Worm (Caenorhabditis elegans) whole organism, L1 larva: ENCODE measurements around the gene odd-2.

Source experiments
- dpl-1 ChIP-seq, 3 experiments: fragments of 150-350 bp in 2 of 3; sonication (generic microtip) in 1 of 3; optimal IDR thresholded peaks; 2 replicates each; lab custom pipeline; 2014 to 2017; ENCODE audit warnings: missing biosample characterization in 3 of 3, missing genetic modification characterization in 3 of 3, missing genetic modification reagents in 3 of 3
- elt-3 ChIP-seq, 6 experiments: fragments of 150-350 bp in 1 of 6; sonication (generic microtip); optimal IDR thresholded peaks; 2 replicates each; lab custom pipeline; 2017 to 2018; ENCODE audit warnings: missing biosample characterization in 6 of 6, missing genetic modification characterization in 6 of 6, inconsistent platforms in 1 of 6
- fkh-10 ChIP-seq: sonication (generic microtip); optimal IDR thresholded peaks from 2 replicates; lab custom pipeline; 2017; ENCODE audit warnings: missing biosample characterization, missing genetic modification reagents, missing genetic modification characterization
- snpc-4 ChIP-seq: fragments of 150-350 bp; optimal IDR thresholded peaks from 2 replicates; lab custom pipeline; 2014; ENCODE audit warnings: missing biosample characterization, missing genetic modification characterization
- tbx-2 ChIP-seq: sonication (generic microtip); optimal IDR thresholded peaks from 2 replicates; lab custom pipeline; 2016; ENCODE audit warnings: missing genetic modification characterization, missing compliant biosample characterization
- zag-1 ChIP-seq: fragments of 150-350 bp; optimal IDR thresholded peaks from 2 replicates; lab custom pipeline; 2014; ENCODE audit warnings: missing biosample characterization, missing genetic modification characterization

- TF ChIP-seq zag-1, result no peak
- peak; percentile 69 for TF ChIP-seq tbx-2 (tag; lab: Kevin White, UChicago)
- TF ChIP-seq snpc-4 (tag; lab: Kevin White, UChicago), result no peak
- TF ChIP-seq fkh-10 (GFP tag; lab: Kevin White, UChicago), result no peak
- peak in 2 of 6 experiments; percentile 59 to 68 for TF ChIP-seq elt-3 (tag; optimal IDR thresholded peaks at IDR 0.05; lab: Kevin White, UChicago)
- TF ChIP-seq dpl-1 (GFP tag; optimal IDR thresholded peaks at IDR 0.05; lab: Kevin White, UChicago), result peak in 1 of 3 experiments; percentile 21
Observed at ce11 chrX:6204696-6205232, 44.4 kb upstream of the odd-2 start, which contains the start of gene bca-1.
